Worm (Caenorhabditis elegans) whole organism, L2 larva: Measurements from ENCODE around the gene ncr-1.
A peak's percentile ranks its signal among the peaks of the same experiment; 100 is the strongest.

ENCODE experiments used
- C34F6.9 ChIP-seq: fragments of 150-350 bp; optimal IDR thresholded peaks from 2 replicates; lab custom pipeline; 2014; ENCODE audit warnings: missing biosample characterization, missing genetic modification characterization
- F13H6.1 ChIP-seq: sonication (generic microtip); optimal IDR thresholded peaks from 2 replicates; lab custom pipeline; 2016; ENCODE audit warnings: missing genetic modification characterization, missing compliant biosample characterization
- R02D3.7 ChIP-seq: fragments of 150-350 bp; optimal IDR thresholded peaks from 2 replicates; lab custom pipeline; 2014; ENCODE audit warnings: missing biosample characterization, missing genetic modification characterization
- Y55F3AM.14 ChIP-seq: fragments of 200-800 bp; sonication (Bioruptor generic); optimal IDR thresholded peaks from 2 replicates; lab custom pipeline; 2018; ENCODE audit warnings: mild to moderate bottlenecking, missing genetic modification characterization, missing compliant biosample characterization
- ZK546.5 ChIP-seq: sonication (generic microtip); optimal IDR thresholded peaks from 2 replicates; lab custom pipeline; 2017; ENCODE audit warnings: missing biosample characterization, missing genetic modification characterization
- ama-1 ChIP-seq: fragments of 150-350 bp; optimal IDR thresholded peaks from 2 replicates; lab custom pipeline; 2018; ENCODE audit warnings: inconsistent platforms
- blmp-1 ChIP-seq: sonication (generic microtip); optimal IDR thresholded peaks from 2 replicates; lab custom pipeline; 2017; ENCODE audit warnings: missing genetic modification characterization, mild to moderate bottlenecking, missing compliant biosample characterization, antibody characterized with exemption, moderate library complexity; ENCODE audit not compliant: insufficient read depth
- ceh-16 ChIP-seq: fragments of 150-350 bp; optimal IDR thresholded peaks from 2 replicates; lab custom pipeline; 2014; ENCODE audit warnings: missing biosample characterization, missing genetic modification characterization
- ceh-82 ChIP-seq: fragments of 150-350 bp; optimal IDR thresholded peaks from 2 replicates; lab custom pipeline; 2014; ENCODE audit warnings: missing biosample characterization, missing genetic modification characterization
- crh-2 ChIP-seq: sonication (generic microtip); optimal IDR thresholded peaks from 2 replicates; lab custom pipeline; 2017; ENCODE audit warnings: missing biosample characterization, missing genetic modification characterization
- dmd-4 ChIP-seq: sonication (generic microtip); optimal IDR thresholded peaks from 2 replicates; lab custom pipeline; 2017; ENCODE audit warnings: missing biosample characterization, missing genetic modification characterization
- egl-27 ChIP-seq: sonication (generic microtip); optimal IDR thresholded peaks from 3 replicates; lab custom pipeline; 2017; ENCODE audit warnings: missing biosample characterization, missing genetic modification reagents, missing genetic modification characterization
- elt-1 ChIP-seq: fragments of 150-350 bp; optimal IDR thresholded peaks from 2 replicates; lab custom pipeline; 2014; ENCODE audit warnings: missing biosample characterization, missing genetic modification characterization
- elt-3 ChIP-seq: sonication (generic microtip); optimal IDR thresholded peaks from 2 replicates; lab custom pipeline; 2017; ENCODE audit warnings: missing biosample characterization, missing genetic modification characterization
- fos-1 ChIP-seq: fragments of 150-350 bp; optimal IDR thresholded peaks from 2 replicates; lab custom pipeline; 2014; ENCODE audit warnings: missing biosample characterization, missing genetic modification characterization
- gmeb-1 ChIP-seq: fragments of 150-350 bp; optimal IDR thresholded peaks from 2 replicates; lab custom pipeline; 2014; ENCODE audit warnings: missing biosample characterization, missing genetic modification characterization
- lin-11 ChIP-seq: fragments of 150-350 bp; sonication (generic microtip); optimal IDR thresholded peaks from 2 replicates; lab custom pipeline; 2014; ENCODE audit warnings: missing biosample characterization, missing genetic modification characterization, inconsistent platforms, mixed read lengths
- lin-13 ChIP-seq: fragments of 150-350 bp; optimal IDR thresholded peaks from 2 replicates; lab custom pipeline; 2014; ENCODE audit warnings: missing biosample characterization, missing genetic modification reagents, missing genetic modification characterization
- lin-39 ChIP-seq: fragments of 150-350 bp; optimal IDR thresholded peaks from 2 replicates; lab custom pipeline; 2014; ENCODE audit warnings: missing biosample characterization, missing genetic modification reagents, missing genetic modification characterization
- lsy-2 ChIP-seq, 2 experiments: fragments of 150-350 bp in 1 of 2; sonication (generic microtip) in 1 of 2; optimal IDR thresholded peaks; 2 replicates each; lab custom pipeline; 2014 to 2017; ENCODE audit warnings: missing biosample characterization in 2 of 2, missing genetic modification characterization in 2 of 2
- mab-5 ChIP-seq: fragments of 150-350 bp; optimal IDR thresholded peaks from 2 replicates; lab custom pipeline; 2014; ENCODE audit warnings: missing biosample characterization, missing genetic modification characterization
- mbf-1 ChIP-seq: sonication (generic microtip); optimal IDR thresholded peaks from 2 replicates; lab custom pipeline; 2017; ENCODE audit warnings: missing biosample characterization, missing genetic modification characterization
- mdl-1 ChIP-seq, 2 experiments: fragments of 150-350 bp in 1 of 2; sonication (generic microtip) in 1 of 2; optimal IDR thresholded peaks; 2 replicates each; lab custom pipeline; 2017; ENCODE audit warnings: missing biosample characterization in 2 of 2, missing genetic modification characterization in 2 of 2
- nhr-11 ChIP-seq: fragments of 150-350 bp; optimal IDR thresholded peaks from 2 replicates; lab custom pipeline; 2014; ENCODE audit warnings: missing biosample characterization, missing genetic modification characterization
- nhr-129 ChIP-seq: fragments of 150-350 bp; optimal IDR thresholded peaks from 2 replicates; lab custom pipeline; 2014; ENCODE audit warnings: missing biosample characterization, missing genetic modification characterization
- nhr-21 ChIP-seq: fragments of 150-350 bp; optimal IDR thresholded peaks from 2 replicates; lab custom pipeline; 2014; ENCODE audit warnings: missing biosample characterization, missing genetic modification characterization
- nhr-237 ChIP-seq: fragments of 150-350 bp; optimal IDR thresholded peaks from 2 replicates; lab custom pipeline; 2014; ENCODE audit warnings: missing biosample characterization, missing genetic modification characterization
- nhr-25 ChIP-seq: fragments of 150-350 bp; sonication (generic microtip); optimal IDR thresholded peaks from 3 replicates; lab custom pipeline; 2014; ENCODE audit warnings: missing biosample characterization, missing genetic modification characterization
- nhr-6 ChIP-seq: fragments of 150-350 bp; optimal IDR thresholded peaks from 2 replicates; lab custom pipeline; 2014; ENCODE audit warnings: missing biosample characterization, missing genetic modification characterization
- nhr-77 ChIP-seq: fragments of 150-350 bp; optimal IDR thresholded peaks from 2 replicates; lab custom pipeline; 2014; ENCODE audit warnings: missing biosample characterization, missing genetic modification characterization
- peb-1 ChIP-seq: fragments of 150-350 bp; optimal IDR thresholded peaks from 2 replicates; lab custom pipeline; 2014; ENCODE audit warnings: missing biosample characterization, missing genetic modification characterization
- sem-4 ChIP-seq: fragments of 150-350 bp; optimal IDR thresholded peaks from 2 replicates; lab custom pipeline; 2014; ENCODE audit warnings: missing biosample characterization, missing genetic modification reagents, missing genetic modification characterization
- skn-1 ChIP-seq: sonication (generic microtip); optimal IDR thresholded peaks from 2 replicates; lab custom pipeline; 2017; ENCODE audit warnings: missing biosample characterization, missing genetic modification characterization
- sma-3 ChIP-seq: sonication (generic microtip); optimal IDR thresholded peaks from 2 replicates; lab custom pipeline; 2016; ENCODE audit warnings: missing genetic modification reagents, missing genetic modification characterization, missing compliant biosample characterization
- sma-9 ChIP-seq, 2 experiments: fragments of 150-350 bp in 1 of 2; sonication (generic microtip) in 1 of 2; optimal IDR thresholded peaks; 2 replicates each; lab custom pipeline; 2014 to 2016; ENCODE audit warnings: missing genetic modification characterization in 2 of 2, mild to moderate bottlenecking in 1 of 2, missing biosample characterization in 1 of 2, missing compliant biosample characterization in 1 of 2, missing genetic modification reagents in 1 of 2, moderate library complexity in 1 of 2
- unc-39 ChIP-seq: fragments of 150-350 bp; optimal IDR thresholded peaks from 2 replicates; lab custom pipeline; 2014; ENCODE audit warnings: missing biosample characterization, missing genetic modification characterization
- unc-55 ChIP-seq: fragments of 150-350 bp; sonication (generic microtip); optimal IDR thresholded peaks from 3 replicates; lab custom pipeline; 2014; ENCODE audit warnings: missing biosample characterization, missing genetic modification reagents, missing genetic modification characterization
- unc-62 ChIP-seq: fragments of 150-350 bp; optimal IDR thresholded peaks from 2 replicates; lab custom pipeline; 2014; ENCODE audit warnings: missing biosample characterization, missing genetic modification reagents, missing genetic modification characterization
- ztf-4 ChIP-seq: fragments of 150-350 bp; optimal IDR thresholded peaks from 2 replicates; lab custom pipeline; 2014; ENCODE audit warnings: missing biosample characterization, missing genetic modification characterization

Gene ncr-1

ce11 chrX:4526412-4526811, 37.8 kb upstream of the ncr-1 start:
- TF ChIP-seq nhr-11 (tag; lab: Kevin White, UChicago) (no peak), lin-11 (tag; lab: Kevin White, UChicago) (no peak), lsy-2 (tag; optimal IDR thresholded peaks at IDR 0.05; lab: Kevin White, UChicago) (peak in 1 of 2 experiments; percentile 2), sma-3 (peak; percentile 42), Y55F3AM.14 (peak; percentile 23), nhr-21 (tag; lab: Kevin White, UChicago) (peak; percentile 22), crh-2 (tag; lab: Kevin White, UChicago) (peak; percentile 37), ceh-82 (tag; lab: Kevin White, UChicago) (no peak), nhr-6 (no peak), sma-9 (GFP tag; optimal IDR thresholded peaks at IDR 0.05; lab: Kevin White, UChicago) (peak; percentile 1), sma-9 (tag; optimal IDR thresholded peaks at IDR 0.05; lab: Kevin White, UChicago) (no peak), lin-13 (GFP tag; lab: Kevin White, UChicago) (no peak), peb-1 (tag; lab: Kevin White, UChicago) (no peak)

DNA sequence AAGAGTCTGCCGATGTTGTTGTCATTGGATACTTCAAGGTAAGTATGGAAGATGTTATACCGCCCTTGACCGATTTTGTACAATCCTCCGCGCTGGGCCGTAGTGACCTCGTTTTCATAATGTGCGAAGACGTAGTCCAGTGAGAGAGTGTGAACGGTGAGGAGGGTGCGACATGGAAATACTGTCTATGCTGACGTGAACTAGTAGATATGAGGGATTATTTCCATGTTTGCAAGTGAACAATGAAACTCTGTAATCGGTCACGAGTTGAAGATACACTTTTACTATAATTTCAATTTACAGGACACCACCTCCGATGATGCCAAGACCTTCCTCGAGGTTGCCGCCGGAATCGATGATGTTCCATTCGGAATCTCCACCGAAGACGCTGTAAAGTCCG, 36.2 kb upstream of the ncr-1 start:
- TF ChIP-seq R02D3.7 (no peak), nhr-25 (tag; lab: Kevin White, UChicago) (peak; percentile 35), sma-9 (GFP tag; optimal IDR thresholded peaks at IDR 0.05; lab: Kevin White, UChicago) (peak; percentile 9), sma-9 (tag; optimal IDR thresholded peaks at IDR 0.05; lab: Kevin White, UChicago) (no peak), unc-39 (no peak), nhr-129 (tag; lab: Kevin White, UChicago) (peak; percentile 28)

ce11 chrX:4523887-4524350, 35.3 kb upstream of the ncr-1 start, which contains the start of gene pdi-2:
TSS of gene pdi-2 (plus strand) at chrX:4524155.
- TF ChIP-seq nhr-77 (no peak), ama-1 (lab: Kevin White, UChicago) (peak; percentile 85), unc-55 (peak; percentile 54), Y55F3AM.14 (peak; percentile 75), egl-27 (tag; lab: Kevin White, UChicago) (peak; percentile 71), mbf-1 (no peak), ceh-82 (tag; lab: Kevin White, UChicago) (no peak), crh-2 (tag; lab: Kevin White, UChicago) (peak; percentile 94), nhr-25 (tag; lab: Kevin White, UChicago) (peak; percentile 82), ZK546.5 (tag; lab: Kevin White, UChicago) (peak; percentile 8), C34F6.9 (tag; lab: Kevin White, UChicago) (peak; percentile 59), lin-39 (tag; lab: Kevin White, UChicago) (no peak), lin-11 (tag; lab: Kevin White, UChicago) (peak; percentile 70), lsy-2 (tag; optimal IDR thresholded peaks at IDR 0.05; lab: Kevin White, UChicago) (peak; percentile 72 to 91), sem-4 (tag; lab: Kevin White, UChicago) (peak; percentile 50), nhr-21 (tag; lab: Kevin White, UChicago) (peak; percentile 80), lin-13 (GFP tag; lab: Kevin White, UChicago) (peak; percentile 76), mdl-1 (tag; optimal IDR thresholded peaks at IDR 0.05; lab: Kevin White, UChicago) (peak in 1 of 2 experiments; percentile 52), sma-3 (peak; percentile 74), unc-62 (GFP tag; lab: Kevin White, UChicago) (no peak), blmp-1 (tag; lab: Kevin White, UChicago) (peak; percentile 75), ztf-4 (tag; lab: Kevin White, UChicago) (no peak), fos-1 (peak; percentile 53), mab-5 (tag; lab: Kevin White, UChicago) (peak; percentile 41), elt-3 (tag; lab: Kevin White, UChicago) (no peak), F13H6.1 (tag; lab: Kevin White, UChicago) (peak; percentile 72), sma-9 (GFP tag; optimal IDR thresholded peaks at IDR 0.05; lab: Kevin White, UChicago) (peak; percentile 33), sma-9 (tag; optimal IDR thresholded peaks at IDR 0.05; lab: Kevin White, UChicago) (no peak), gmeb-1 (tag; lab: Kevin White, UChicago) (peak; percentile 68), ceh-16 (peak; percentile 89), nhr-129 (tag; lab: Kevin White, UChicago) (peak; percentile 68), nhr-237 (tag; lab: Kevin White, UChicago) (peak; percentile 12)

- TF ChIP-seq ama-1 (lab: Kevin White, UChicago), result no peak
- TF ChIP-seq lin-13 (GFP tag; lab: Kevin White, UChicago), result no peak
- no peak for TF ChIP-seq ztf-4 (tag; lab: Kevin White, UChicago)
- TF ChIP-seq unc-62 (GFP tag; lab: Kevin White, UChicago), result no peak
- TF ChIP-seq elt-1 (tag; lab: Kevin White, UChicago), result no peak
- no peak for TF ChIP-seq mdl-1 (tag; optimal IDR thresholded peaks at IDR 0.05; lab: Kevin White, UChicago)
- TF ChIP-seq crh-2 (tag; lab: Kevin White, UChicago), result no peak
- no peak for TF ChIP-seq blmp-1 (tag; lab: Kevin White, UChicago)
- TF ChIP-seq nhr-11 (tag; lab: Kevin White, UChicago), result no peak
- no peak for TF ChIP-seq nhr-25 (tag; lab: Kevin White, UChicago)
- TF ChIP-seq C34F6.9 (tag; lab: Kevin White, UChicago), result no peak
- no peak for TF ChIP-seq lin-11 (tag; lab: Kevin White, UChicago)
- no peak for TF ChIP-seq Y55F3AM.14
- no peak for TF ChIP-seq ceh-16
- TF ChIP-seq skn-1 (tag; lab: Kevin White, UChicago), result no peak
- TF ChIP-seq mab-5 (tag; lab: Kevin White, UChicago), result no peak
- TF ChIP-seq ceh-82 (tag; lab: Kevin White, UChicago), result no peak
- no peak for TF ChIP-seq dmd-4
These were observed 34.7 kb upstream of the ncr-1 start for ce11 chrX:4523315-4523714.
